Worm (Caenorhabditis elegans) whole organism, L4 larva: ENCODE results near the gene W03B1.5.

Source experiments
- attf-4 ChIP-seq: sonication (generic microtip); optimal IDR thresholded peaks from 3 replicates; lab custom pipeline; 2017; ENCODE audit warnings: missing biosample characterization, missing genetic modification characterization
- hlh-11 ChIP-seq: fragments of 200-800 bp; sonication (Bioruptor generic); optimal IDR thresholded peaks from 2 replicates; lab custom pipeline; 2018; ENCODE audit warnings: mild to moderate bottlenecking, missing genetic modification characterization, missing compliant biosample characterization
- lim-7 ChIP-seq: fragments of 200-800 bp; sonication (Bioruptor generic); IDR thresholded peaks from 2 replicates; pipeline ENCODE4 v1.3.6; 2022; ENCODE audit warnings: missing genetic modification characterization, missing compliant biosample characterization
- lin-38 ChIP-seq: fragments of 200-800 bp; sonication (Bioruptor generic); IDR thresholded peaks from 2 replicates; pipeline ENCODE4 v1.3.6; 2022; ENCODE audit warnings: missing genetic modification reagents, missing genetic modification characterization, missing compliant biosample characterization
- lin-39 ChIP-seq: fragments of 150-350 bp; optimal IDR thresholded peaks from 2 replicates; lab custom pipeline; 2014; ENCODE audit warnings: missing biosample characterization, missing genetic modification reagents, missing genetic modification characterization
- madf-5 ChIP-seq, 2 experiments: fragments of 200-800 bp; sonication (Bioruptor generic); IDR thresholded peaks; 2 replicates each; pipeline ENCODE4 v1.3.6; 2022; ENCODE audit warnings: missing compliant biosample characterization in 2 of 2, missing genetic modification characterization in 2 of 2
- mdt-29 ChIP-seq: fragments of 200-800 bp; sonication (Bioruptor generic); IDR thresholded peaks from 2 replicates; pipeline ENCODE4 v1.3.6; 2022; ENCODE audit warnings: missing genetic modification reagents, missing genetic modification characterization, missing compliant biosample characterization
- mep-1 ChIP-seq: fragments of 150-350 bp; sonication (generic microtip); optimal IDR thresholded peaks from 3 replicates; lab custom pipeline; 2014; ENCODE audit warnings: missing biosample characterization, missing genetic modification characterization
- nhr-42 ChIP-seq: fragments of 200-800 bp; sonication (Bioruptor generic); IDR thresholded peaks from 2 replicates; pipeline ENCODE4 v1.3.6; 2022; ENCODE audit warnings: missing genetic modification characterization, missing compliant biosample characterization
- pqm-1 ChIP-seq: sonication (generic microtip); optimal IDR thresholded peaks from 2 replicates; lab custom pipeline; 2017; ENCODE audit warnings: missing biosample characterization, missing genetic modification characterization
- saeg-2 ChIP-seq: fragments of 200-800 bp; sonication (Bioruptor generic); IDR thresholded peaks from 2 replicates; pipeline ENCODE4 v1.3.6; 2022; ENCODE audit warnings: missing genetic modification reagents, missing genetic modification characterization, missing compliant biosample characterization
- spr-3 ChIP-seq: fragments of 200-800 bp; sonication (Bioruptor generic); optimal IDR thresholded peaks from 2 replicates; lab custom pipeline; 2018; ENCODE audit warnings: mild to moderate bottlenecking, missing genetic modification characterization, missing compliant biosample characterization
- unc-39 ChIP-seq: sonication (generic microtip); optimal IDR thresholded peaks from 2 replicates; lab custom pipeline; 2017; ENCODE audit warnings: missing biosample characterization, missing genetic modification characterization
- zip-2 ChIP-seq: fragments of 150-350 bp; optimal IDR thresholded peaks from 2 replicates; lab custom pipeline; 2014; ENCODE audit warnings: missing biosample characterization, missing genetic modification characterization
- ztf-7 ChIP-seq: fragments of 150-350 bp; optimal IDR thresholded peaks from 2 replicates; lab custom pipeline; 2014; ENCODE audit warnings: missing biosample characterization, missing genetic modification characterization

W03B1.5 gene

DNA sequence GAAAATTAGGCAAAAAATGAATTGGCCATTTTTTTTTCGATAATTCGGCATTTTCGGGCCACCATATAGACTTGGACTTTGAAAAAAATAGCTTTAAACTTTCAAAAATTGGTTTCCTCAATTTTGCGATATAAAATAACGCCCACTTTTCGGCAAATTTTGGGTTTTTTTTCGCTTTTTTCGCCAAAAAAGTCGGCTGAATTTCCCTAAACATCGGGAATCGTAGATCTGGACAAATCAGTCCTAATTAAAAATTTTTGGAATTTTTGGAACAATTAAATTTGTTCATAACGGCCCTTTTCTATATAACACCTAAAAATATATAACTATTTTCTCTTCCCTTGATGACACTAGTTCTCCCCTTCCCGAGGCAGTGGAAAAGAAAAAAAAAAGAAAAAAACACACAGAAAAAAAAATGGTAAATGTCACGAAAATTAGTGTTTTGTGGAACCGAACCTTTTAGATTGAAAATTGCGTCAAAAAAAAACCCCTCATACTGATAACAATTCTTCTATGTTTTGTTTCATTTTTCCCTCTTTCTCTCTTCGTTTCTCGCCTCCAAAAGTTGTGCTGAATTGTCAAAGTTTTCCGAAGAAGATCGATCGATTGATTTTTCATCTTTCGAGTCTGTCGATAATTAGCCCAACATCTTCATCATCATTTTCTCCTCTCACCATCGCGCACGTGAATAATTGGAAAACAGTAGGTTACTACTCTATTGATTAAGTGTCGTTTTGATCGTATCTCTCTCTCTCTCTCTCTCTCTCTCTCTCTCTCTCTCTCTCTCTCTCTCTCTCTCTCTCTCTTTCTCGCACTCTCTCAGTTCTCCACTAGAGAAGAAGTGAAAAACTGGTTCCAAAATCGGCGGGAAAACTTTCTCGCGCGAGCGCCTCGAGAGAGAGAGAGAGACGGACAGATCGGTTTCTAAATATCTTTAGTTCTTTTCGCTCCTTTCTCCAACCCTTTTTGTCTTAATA, 52.4 kb downstream of the W03B1.5 start, which contains the start of gene Y24D9A.6 (continued):
- TF ChIP-seq ztf-7 (tag; lab: Kevin White, UChicago) (no peak), mdt-29 (GFP tag; lab: Robert Waterston, UW) (no peak; the same call in 1 of the 2 replicates), nhr-42 (GFP tag; lab: Robert Waterston, UW) (no peak), hlh-11 (tag; lab: Kevin White, UChicago) (peak; percentile 88), saeg-2 (GFP tag; lab: Robert Waterston, UW) (no peak), unc-39 (tag; lab: Kevin White, UChicago) (no peak), attf-4 (tag; lab: Kevin White, UChicago) (no peak), zip-2 (tag; lab: Kevin White, UChicago) (no peak), lim-7 (GFP tag; lab: Robert Waterston, UW) (no peak), mep-1 (tag; lab: Kevin White, UChicago) (peak; percentile 58), madf-5 (GFP tag; IDR thresholded peaks at IDR 0.05; lab: Robert Waterston, UW) (no peak), lin-39 (tag; lab: Kevin White, UChicago) (no peak), lin-38 (GFP tag; lab: Robert Waterston, UW) (peak; percentile 13; the same call in 1 of the 2 replicates), pqm-1 (tag; lab: Kevin White, UChicago) (no peak), spr-3 (no peak)
